Worm (Caenorhabditis elegans) whole organism, young adult: ENCODE results near the gene skr-21.

Source experiments
- F22D6.2 ChIP-seq: sonication (generic microtip); optimal IDR thresholded peaks from 2 replicates; lab custom pipeline; 2016; ENCODE audit warnings: mild to moderate bottlenecking, missing genetic modification characterization, missing compliant biosample characterization
- ZK185.1 ChIP-seq: sonication (generic microtip); optimal IDR thresholded peaks from 2 replicates; lab custom pipeline; 2016; ENCODE audit warnings: mild to moderate bottlenecking, missing genetic modification characterization, missing compliant biosample characterization; ENCODE audit not compliant: poor library complexity, severe bottlenecking
- somi-1 ChIP-seq: fragments of 200-800 bp; sonication (Bioruptor generic); optimal IDR thresholded peaks from 2 replicates; lab custom pipeline; 2018; ENCODE audit warnings: mild to moderate bottlenecking, missing genetic modification characterization, missing compliant biosample characterization

ce11 chrX:13210478-13210877 lies 16.0 kb downstream of the skr-21 start:
- no peak for TF ChIP-seq ZK185.1 (tag; lab: Kevin White, UChicago)
- no peak for TF ChIP-seq F22D6.2 (tag; lab: Kevin White, UChicago)
- TF ChIP-seq somi-1 (GFP tag; lab: Kevin White, UChicago), result no peak
